Worm (Caenorhabditis elegans) whole organism, midembryonic: ENCODE data around the gene C52G5.2.

Experiments
- T22C8.4 ChIP-seq: fragments of 200-800 bp; sonication (Bioruptor generic); IDR thresholded peaks from 2 replicates; pipeline ENCODE4 v1.3.6; 2022; ENCODE audit warnings: missing genetic modification characterization, missing compliant biosample characterization
- cog-1 ChIP-seq: sonication (generic microtip); optimal IDR thresholded peaks from 2 replicates; lab custom pipeline; 2016; ENCODE audit warnings: missing genetic modification characterization, missing compliant biosample characterization
- flt-1 ChIP-seq: fragments of 200-800 bp; sonication (Bioruptor generic); IDR thresholded peaks from 2 replicates; pipeline ENCODE4 v1.3.6; 2022; ENCODE audit warnings: missing genetic modification characterization, missing compliant biosample characterization
- klf-2 ChIP-seq: fragments of 200-800 bp; sonication (Bioruptor generic); conservative IDR thresholded peaks from 2 replicates; pipeline ENCODE4 v1.3.6; 2022; ENCODE audit warnings: missing genetic modification reagents, missing genetic modification characterization, missing compliant biosample characterization
- med-1 ChIP-seq: sonication (generic microtip); optimal IDR thresholded peaks from 2 replicates; lab custom pipeline; 2017; ENCODE audit warnings: missing genetic modification characterization, mild to moderate bottlenecking, missing compliant biosample characterization, antibody characterized with exemption, missing genetic modification reagents; ENCODE audit not compliant: insufficient read depth
- ref-1 ChIP-seq: fragments of 200-800 bp; sonication (Bioruptor generic); conservative IDR thresholded peaks from 2 replicates; pipeline ENCODE4 v1.3.6; 2022; ENCODE audit warnings: missing genetic modification reagents, missing genetic modification characterization, missing compliant biosample characterization
- tab-1 ChIP-seq: fragments of 200-800 bp; sonication (Bioruptor generic); IDR thresholded peaks from 2 replicates; pipeline ENCODE4 v1.3.6; 2022; ENCODE audit warnings: missing genetic modification characterization, missing compliant biosample characterization
- ztf-23 ChIP-seq: fragments of 200-800 bp; sonication (Bioruptor generic); IDR thresholded peaks from 2 replicates; pipeline ENCODE4 v1.3.6; 2022; ENCODE audit warnings: missing genetic modification reagents, missing genetic modification characterization, missing compliant biosample characterization
- ztf-29 ChIP-seq: fragments of 200-800 bp; sonication (Bioruptor generic); IDR thresholded peaks from 2 replicates; pipeline ENCODE4 v1.3.6; 2022; ENCODE audit warnings: missing genetic modification reagents, missing genetic modification characterization, missing compliant biosample characterization

ce11 chrX:12873688-12874364, 30.7 kb downstream of the C52G5.2 start:
- TF ChIP-seq ztf-29 (GFP tag; lab: Robert Waterston, UW) (no peak), med-1 (no peak), flt-1 (GFP tag; lab: Robert Waterston, UW) (no peak), ztf-23 (GFP tag; lab: Robert Waterston, UW) (no peak), cog-1 (no peak), klf-2 (GFP tag; lab: Robert Waterston, UW) (no peak), T22C8.4 (GFP tag; lab: Robert Waterston, UW) (no peak), ref-1 (GFP tag; lab: Robert Waterston, UW) (no peak), tab-1 (GFP tag; lab: Robert Waterston, UW) (no peak)
